Fruit fly (Drosophila melanogaster) whole organism, wandering third instar larva: Measurements from ENCODE around the gene CG46304.

Experiments used
- Abd-B ChIP-seq: fragments of >200 bp; optimal IDR thresholded peaks from 2 replicates; lab custom pipeline; 2017; ENCODE audit warnings: missing biosample characterization, missing genetic modification characterization
- CrebA ChIP-seq: fragments of 200-800 bp; sonication (Bioruptor generic); optimal IDR thresholded peaks from 2 replicates; lab custom pipeline; 2016; ENCODE audit warnings: missing biosample characterization, mild to moderate bottlenecking, missing genetic modification characterization, borderline replicate concordance
- HLH106 ChIP-seq: fragments of 200-800 bp; optimal IDR thresholded peaks from 3 replicates; lab custom pipeline; 2019; ENCODE audit warnings: missing biosample characterization, mild to moderate bottlenecking, missing genetic modification characterization, moderate library complexity
- Hr78 ChIP-seq: fragments of >200 bp; optimal IDR thresholded peaks from 2 replicates; lab custom pipeline; 2017; ENCODE audit warnings: missing biosample characterization, missing genetic modification characterization
- br ChIP-seq: fragments of 200-800 bp; sonication (Bioruptor generic); optimal IDR thresholded peaks from 2 replicates; lab custom pipeline; 2016; ENCODE audit warnings: missing biosample characterization, missing genetic modification characterization
- ey ChIP-seq: fragments of 200-800 bp; sonication (Bioruptor generic); optimal IDR thresholded peaks from 2 replicates; lab custom pipeline; 2016; ENCODE audit warnings: missing biosample characterization, missing genetic modification characterization
- jim ChIP-seq: fragments of 175-275, 200-325 bp; sonication (Bioruptor generic); optimal IDR thresholded peaks from 2 replicates; lab custom pipeline; 2016; ENCODE audit warnings: missing biosample characterization, mild to moderate bottlenecking, missing genetic modification characterization
- usp ChIP-seq: fragments of >200 bp; optimal IDR thresholded peaks from 2 replicates; lab custom pipeline; 2017; ENCODE audit warnings: missing biosample characterization, missing genetic modification characterization

DNA sequence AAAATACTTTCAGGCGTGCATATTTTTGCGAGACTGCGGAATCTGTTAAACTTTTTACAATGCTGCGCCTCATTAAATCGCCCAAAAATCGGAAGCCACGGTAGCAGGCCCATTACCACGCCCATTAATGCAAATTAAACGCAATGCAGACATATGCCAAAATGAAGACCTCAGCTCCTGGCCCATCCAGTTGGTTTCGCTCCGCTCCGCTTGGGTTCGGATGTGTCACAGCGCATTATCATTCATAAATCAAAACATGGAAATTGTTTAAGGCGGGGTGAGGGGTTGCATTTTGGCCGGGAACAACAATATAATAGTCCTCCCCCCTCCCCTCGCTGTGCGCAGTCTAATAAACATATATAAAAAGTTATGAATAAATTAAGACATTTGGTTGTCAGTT is 18.2 kb upstream of the CG46304 start:
- TF ChIP-seq jim (GFP tag; lab: Kevin White, UChicago): no peak
- TF ChIP-seq HLH106 (tag; lab: Kevin White, UChicago): no peak
- TF ChIP-seq usp (GFP tag; lab: Kevin White, UChicago): no peak
- TF ChIP-seq Abd-B (GFP tag; lab: Kevin White, UChicago): no peak
- no peak for TF ChIP-seq Hr78 (GFP tag; lab: Kevin White, UChicago)
- TF ChIP-seq CrebA (GFP tag; lab: Kevin White, UChicago): no peak
- no peak for TF ChIP-seq ey (GFP tag; lab: Kevin White, UChicago)
- TF ChIP-seq br: no peak
